Fruit fly (Drosophila melanogaster) whole organism, embryonic: ENCODE data around the gene Fancd2.

Experiments used
- BEAF-32 ChIP-seq: fragments of 200-800 bp; sonication (Bioruptor generic); optimal IDR thresholded peaks from 3 replicates; lab custom pipeline; 2017; ENCODE audit warnings: missing biosample characterization, missing genetic modification characterization, mild to moderate bottlenecking, moderate library complexity, missing genetic modification reagents
- Bgb ChIP-seq: fragments of 200-800 bp; sonication (Bioruptor generic); IDR thresholded peaks from 2 replicates; pipeline ENCODE4 v1.3.6; 2022; ENCODE audit warnings: missing biosample characterization, missing genetic modification characterization; ENCODE audit not compliant: partially characterized antibody
- CG10267 ChIP-seq: fragments of 200-800 bp; sonication (Bioruptor generic); optimal IDR thresholded peaks from 2 replicates; lab custom pipeline; 2018; ENCODE audit warnings: missing biosample characterization, mild to moderate bottlenecking, missing genetic modification characterization, moderate library complexity
- CG11695 ChIP-seq: fragments of 200-800 bp; sonication (Bioruptor generic); IDR thresholded peaks from 3 replicates; pipeline ENCODE4 v1.3.6; 2022; ENCODE audit warnings: missing biosample characterization, missing genetic modification characterization
- CG12219 ChIP-seq: fragments of 200-800 bp; sonication (Bioruptor generic); optimal IDR thresholded peaks from 3 replicates; lab custom pipeline; 2018; ENCODE audit warnings: missing biosample characterization, mild to moderate bottlenecking, missing genetic modification characterization
- CG1233 ChIP-seq: fragments of 200-800 bp; sonication (Bioruptor generic); optimal IDR thresholded peaks from 4 replicates; lab custom pipeline; 2018; ENCODE audit warnings: missing biosample characterization, mild to moderate bottlenecking, missing genetic modification characterization
- CG13287 ChIP-seq: fragments of 200-800 bp; sonication (Bioruptor generic); IDR thresholded peaks from 2 replicates; pipeline ENCODE4 v1.3.6; 2022; ENCODE audit warnings: missing biosample characterization, missing genetic modification characterization; ENCODE audit not compliant: partially characterized antibody
- CG14965 ChIP-seq: fragments of 200-800 bp; sonication (Bioruptor generic); optimal IDR thresholded peaks from 2 replicates; lab custom pipeline; 2016; ENCODE audit warnings: missing biosample characterization, missing genetic modification characterization, borderline replicate concordance
- CG17829 ChIP-seq: fragments of 200-800 bp; optimal IDR thresholded peaks from 2 replicates; lab custom pipeline; 2019; ENCODE audit warnings: missing biosample characterization, mild to moderate bottlenecking, missing genetic modification characterization, moderate library complexity
- CG33557 ChIP-seq: fragments of 200-800 bp; sonication (Bioruptor generic); optimal IDR thresholded peaks from 2 replicates; lab custom pipeline; 2019; ENCODE audit warnings: missing biosample characterization, mild to moderate bottlenecking, missing genetic modification characterization, moderate library complexity
- CG4360 ChIP-seq: fragments of 200-800 bp; sonication (Bioruptor generic); IDR thresholded peaks from 2 replicates; pipeline ENCODE4 v1.3.6; 2022; ENCODE audit warnings: missing biosample characterization, missing genetic modification characterization
- CG4424 ChIP-seq: fragments of 200-800 bp; sonication (Bioruptor generic); optimal IDR thresholded peaks from 3 replicates; lab custom pipeline; 2016; ENCODE audit warnings: missing biosample characterization, missing genetic modification characterization
- CG4617 ChIP-seq: fragments of 200-800 bp; sonication (Bioruptor generic); optimal IDR thresholded peaks from 3 replicates; lab custom pipeline; 2016; ENCODE audit warnings: missing biosample characterization, missing genetic modification characterization, borderline replicate concordance
- CG6175 ChIP-seq: fragments of 200-800 bp; sonication (Bioruptor generic); IDR thresholded peaks from 3 replicates; pipeline ENCODE4 v1.3.6; 2022; ENCODE audit warnings: missing biosample characterization, missing genetic modification characterization
- CG9437 ChIP-seq: fragments of 200-800 bp; sonication (Bioruptor generic); optimal IDR thresholded peaks from 2 replicates; lab custom pipeline; 2018; ENCODE audit warnings: missing biosample characterization, mild to moderate bottlenecking, missing genetic modification characterization
- Chrac-16 ChIP-seq: fragments of 200-800 bp; sonication (Bioruptor generic); optimal IDR thresholded peaks from 3 replicates; lab custom pipeline; 2016; ENCODE audit warnings: missing biosample characterization, missing genetic modification characterization
- CrebB ChIP-seq: fragments of 200-800 bp; sonication (Bioruptor generic); optimal IDR thresholded peaks from 3 replicates; lab custom pipeline; 2018; ENCODE audit warnings: missing biosample characterization, mild to moderate bottlenecking, missing genetic modification characterization
- Doc2 ChIP-seq: fragments of 200-800 bp; sonication (Bioruptor generic); IDR thresholded peaks from 2 replicates; pipeline ENCODE4 v1.3.6; 2022; ENCODE audit warnings: missing biosample characterization, missing genetic modification characterization
- Drgx ChIP-seq: fragments of 200-800 bp; sonication (Bioruptor generic); IDR thresholded peaks from 2 replicates; pipeline ENCODE4 v1.3.6; 2022; ENCODE audit warnings: missing biosample characterization, missing genetic modification characterization
- Gug ChIP-seq: fragments of 200-800 bp; sonication (Bioruptor generic); IDR thresholded peaks from 4 replicates; pipeline ENCODE4 v1.3.6; 2022; ENCODE audit warnings: missing biosample characterization, missing genetic modification characterization
- HLHmδ ChIP-seq: fragments of 200-800 bp; sonication (Bioruptor generic); optimal IDR thresholded peaks from 2 replicates; lab custom pipeline; 2018; ENCODE audit warnings: missing biosample characterization, mild to moderate bottlenecking, missing genetic modification characterization, moderate library complexity
- Hmx ChIP-seq: fragments of 200-800 bp; sonication (Bioruptor generic); optimal IDR thresholded peaks from 2 replicates; lab custom pipeline; 2016; ENCODE audit warnings: missing biosample characterization, missing genetic modification characterization
- Hr39 ChIP-seq: fragments of >200 bp; optimal IDR thresholded peaks from 2 replicates; lab custom pipeline; 2017
- Hr51 ChIP-seq, 2 experiments: fragments of 200-800 bp; sonication (Bioruptor generic); optimal IDR thresholded peaks; 2 replicates in 1 of 2; 3 replicates in 1 of 2; lab custom pipeline; 2016 to 2018; ENCODE audit warnings: missing biosample characterization in 2 of 2, missing genetic modification characterization in 2 of 2, mild to moderate bottlenecking in 1 of 2, moderate library complexity in 1 of 2
- Hsf ChIP-seq: fragments of 200-800 bp; sonication (Bioruptor generic); optimal IDR thresholded peaks from 3 replicates; lab custom pipeline; 2016; ENCODE audit warnings: missing biosample characterization, missing genetic modification characterization
- MBD-R2 ChIP-seq: fragments of 200-800 bp; sonication (Bioruptor generic); IDR thresholded peaks from 2 replicates; pipeline ENCODE4 v1.3.6; 2022; ENCODE audit warnings: missing biosample characterization, missing genetic modification characterization
- Mad ChIP-seq: fragments of 200-800 bp; sonication (Bioruptor generic); optimal IDR thresholded peaks from 2 replicates; lab custom pipeline; 2016; ENCODE audit warnings: missing biosample characterization, missing genetic modification characterization
- Meics ChIP-seq: fragments of 200-800 bp; sonication (Bioruptor generic); optimal IDR thresholded peaks from 2 replicates; lab custom pipeline; 2017; ENCODE audit warnings: missing biosample characterization, mild to moderate bottlenecking, missing genetic modification characterization
- NC2β ChIP-seq: fragments of 200-800 bp; sonication (Bioruptor generic); optimal IDR thresholded peaks from 2 replicates; lab custom pipeline; 2016; ENCODE audit warnings: missing biosample characterization, missing genetic modification characterization
- TFAM ChIP-seq: fragments of 200-800 bp; sonication (Bioruptor generic); optimal IDR thresholded peaks from 2 replicates; lab custom pipeline; 2017; ENCODE audit warnings: missing biosample characterization, missing genetic modification characterization, inconsistent platforms
- Xbp1 ChIP-seq: fragments of 200-800 bp; sonication (Bioruptor generic); optimal IDR thresholded peaks from 3 replicates; lab custom pipeline; 2016; ENCODE audit warnings: missing biosample characterization, mild to moderate bottlenecking, missing genetic modification characterization
- ab ChIP-seq: fragments of 200-800 bp; sonication (Bioruptor generic); optimal IDR thresholded peaks from 2 replicates; lab custom pipeline; 2016; ENCODE audit warnings: missing biosample characterization, missing genetic modification characterization
- br ChIP-seq: fragments of >200 bp; optimal IDR thresholded peaks from 2 replicates; lab custom pipeline; 2017
- corto ChIP-seq: fragments of 200-800 bp; sonication (Bioruptor generic); optimal IDR thresholded peaks from 2 replicates; lab custom pipeline; 2016; ENCODE audit warnings: missing biosample characterization, mild to moderate bottlenecking, missing genetic modification characterization, moderate library complexity
- exex ChIP-seq: fragments of 200-800 bp; sonication (Bioruptor generic); optimal IDR thresholded peaks from 4 replicates; lab custom pipeline; 2018; ENCODE audit warnings: missing biosample characterization, mild to moderate bottlenecking, missing genetic modification characterization, moderate library complexity
- h ChIP-seq: fragments of >200 bp; optimal IDR thresholded peaks from 2 replicates; lab custom pipeline; 2017
- ham ChIP-seq: fragments of 200-800 bp; sonication (Bioruptor generic); IDR thresholded peaks from 2 replicates; pipeline ENCODE4 v1.3.6; 2022; ENCODE audit warnings: missing biosample characterization, missing genetic modification characterization
- kah ChIP-seq: fragments of 200-800 bp; sonication (Bioruptor generic); optimal IDR thresholded peaks from 2 replicates; lab custom pipeline; 2018; ENCODE audit warnings: missing biosample characterization, mild to moderate bottlenecking, missing genetic modification characterization
- lilli ChIP-seq: fragments of 200-800 bp; sonication (Bioruptor generic); optimal IDR thresholded peaks from 3 replicates; lab custom pipeline; 2016; ENCODE audit warnings: missing biosample characterization, missing genetic modification characterization
- mam ChIP-seq: fragments of 200-800 bp; sonication (Bioruptor generic); optimal IDR thresholded peaks from 3 replicates; lab custom pipeline; 2016; ENCODE audit warnings: missing biosample characterization, missing genetic modification characterization
- pros ChIP-seq: fragments of 200-800 bp; sonication (Bioruptor generic); optimal IDR thresholded peaks from 3 replicates; lab custom pipeline; 2019; ENCODE audit warnings: missing biosample characterization, mild to moderate bottlenecking, missing genetic modification characterization, moderate library complexity
- psq ChIP-seq: fragments of 200-800 bp; sonication (Bioruptor generic); optimal IDR thresholded peaks from 2 replicates; lab custom pipeline; 2017; ENCODE audit warnings: missing biosample characterization, missing genetic modification characterization
- rib ChIP-seq: fragments of 200-800 bp; sonication (Bioruptor generic); IDR thresholded peaks from 2 replicates; pipeline ENCODE4 v1.3.6; 2022; ENCODE audit warnings: missing biosample characterization, missing genetic modification characterization
- scrt ChIP-seq: fragments of 200-800 bp; sonication (Bioruptor generic); optimal IDR thresholded peaks from 2 replicates; lab custom pipeline; 2018; ENCODE audit warnings: missing biosample characterization, mild to moderate bottlenecking, missing genetic modification characterization, moderate library complexity
- sens ChIP-seq: fragments of 200-800 bp; sonication (Bioruptor generic); peaks from one replicate; lab custom pipeline; 2016; ENCODE audit warnings: missing biosample characterization, missing genetic modification characterization
- sima ChIP-seq: fragments of 200-800 bp; sonication (Bioruptor generic); optimal IDR thresholded peaks from 2 replicates; lab custom pipeline; 2016; ENCODE audit warnings: missing biosample characterization, missing genetic modification characterization
- trem ChIP-seq: fragments of 200-800 bp; optimal IDR thresholded peaks from 3 replicates; lab custom pipeline; 2019; ENCODE audit warnings: missing biosample characterization, mild to moderate bottlenecking, missing genetic modification characterization, moderate library complexity
- usp ChIP-seq: fragments of >200 bp; optimal IDR thresholded peaks from 2 replicates; lab custom pipeline; 2017; ENCODE audit warnings: missing biosample characterization, missing genetic modification characterization
- vnd ChIP-seq: fragments of 200-800 bp; sonication (Bioruptor generic); IDR thresholded peaks from 3 replicates; pipeline ENCODE4 v1.3.6; 2022; ENCODE audit warnings: missing biosample characterization, missing genetic modification characterization; ENCODE audit not compliant: partially characterized antibody
- yki ChIP-seq: fragments of >200 bp; optimal IDR thresholded peaks from 3 replicates; lab custom pipeline; 2018
- zen ChIP-seq: fragments of 200-800 bp; sonication (Bioruptor generic); optimal IDR thresholded peaks from 3 replicates; lab custom pipeline; 2018; ENCODE audit warnings: missing biosample characterization, mild to moderate bottlenecking, missing genetic modification characterization, moderate library complexity
- zfh1 ChIP-seq: fragments of 200-800 bp; sonication (Bioruptor generic); IDR thresholded peaks from 3 replicates; pipeline ENCODE4 v1.3.6; 2022; ENCODE audit warnings: missing biosample characterization, missing genetic modification characterization

Gene Fancd2

DNA sequence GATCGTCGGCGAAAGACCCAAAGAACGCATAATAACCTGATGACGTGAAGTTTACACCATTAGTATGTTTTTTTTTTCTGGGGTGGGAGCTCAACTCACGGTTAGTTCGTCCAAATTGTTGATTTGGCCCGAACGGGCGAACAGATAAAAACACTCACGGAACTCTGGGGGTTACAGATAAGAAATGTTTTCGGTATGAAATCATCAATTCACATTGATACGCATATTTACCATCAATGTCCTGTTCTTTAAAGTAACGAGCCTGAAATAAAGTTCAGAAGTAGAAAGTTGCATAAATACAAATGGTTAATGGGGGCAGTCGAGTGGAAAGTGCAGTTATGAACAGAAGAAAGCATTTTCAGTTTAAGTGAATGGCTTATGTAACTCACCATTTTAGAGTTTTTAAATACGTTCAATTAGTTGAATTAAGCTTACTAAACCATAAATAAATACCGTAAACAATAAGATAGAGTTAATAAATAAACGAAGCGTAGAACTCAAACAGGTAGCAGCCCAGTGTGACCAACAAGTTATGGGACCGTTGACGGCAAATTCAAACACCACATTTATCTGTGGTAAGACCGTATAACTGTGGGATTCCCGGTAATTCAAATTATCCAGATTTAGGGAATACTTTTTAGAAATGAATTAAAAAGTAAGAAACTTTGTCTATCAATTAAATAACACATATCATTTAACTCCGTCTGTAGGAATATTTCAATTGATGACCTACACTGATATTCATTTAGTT, 7.9 kb upstream of the Fancd2 start, which contains the start of gene CG17272 (continued):
- TF ChIP-seq BEAF-32 (GFP tag; lab: Kevin White, UChicago) (peak; percentile 19), CG17829 (tag; lab: Kevin White, UChicago) (peak; percentile 9), scrt (peak; percentile 83), mam (GFP tag; lab: Kevin White, UChicago) (no peak), ham (GFP tag; lab: Robert Waterston, UW) (no peak), HLHmδ (GFP tag; lab: Kevin White, UChicago) (no peak), MBD-R2 (peak; percentile 49), CrebB (tag; lab: Kevin White, UChicago) (no peak), CG4617 (GFP tag; lab: Kevin White, UChicago) (peak; percentile 45), CG4424 (no peak), NC2β (GFP tag; lab: Kevin White, UChicago) (no peak), Gug (GFP tag; lab: Robert Waterston, UW) (no peak), ab (GFP tag; lab: Kevin White, UChicago) (no peak), Meics (GFP tag; lab: Kevin White, UChicago) (no peak), Hr39 (lab: Kevin White, UChicago) (no peak), CG6175 (no peak), psq (no peak), CG9437 (no peak), CG10267 (tag; lab: Kevin White, UChicago) (peak; percentile 31), zfh1 (GFP tag; lab: Robert Waterston, UW) (no peak), zen (peak; percentile 35), CG13287 (GFP tag; lab: Robert Waterston, UW) (peak; percentile 34; the same call in 1 of the 2 replicates), Chrac-16 (no peak), h (lab: Kevin White, UChicago) (no peak), Mad (no peak), sens (peak; percentile 92), exex (tag; lab: Kevin White, UChicago) (no peak), br (lab: Kevin White, UChicago) (no peak), Hmx (GFP tag; lab: Kevin White, UChicago) (no peak), CG1233 (no peak)

dm6 chr3R:20821815-20822375, 5.9 kb upstream of the Fancd2 start, which contains the start of the genes CG17271 and RpS20:
CG17271 (minus strand) TSS chr3R:20821848.
RpS20 (plus strand) TSS chr3R:20822181.
- TF ChIP-seq CG12219 (GFP tag; lab: Kevin White, UChicago) = peak; percentile 69
- TF ChIP-seq kah (GFP tag; lab: Kevin White, UChicago) = no peak
- peak; percentile 64 for TF ChIP-seq trem (tag; lab: Kevin White, UChicago)
- TF ChIP-seq yki (lab: Kevin White, UChicago) = peak; percentile 85
- TF ChIP-seq CG33557 (GFP tag; lab: Kevin White, UChicago) = peak; percentile 85
- peak; percentile 93 for TF ChIP-seq MBD-R2
- TF ChIP-seq Doc2 = peak; percentile 61; the same call in 1 of the 2 replicates
- TF ChIP-seq lilli (GFP tag; lab: Kevin White, UChicago) = peak; percentile 97
- TF ChIP-seq Hsf (GFP tag; lab: Kevin White, UChicago) = peak; percentile 95
- TF ChIP-seq rib (GFP tag; lab: Robert Waterston, UW) = peak; percentile 71; the same call in 1 of the 2 replicates
- TF ChIP-seq Bgb (GFP tag; lab: Robert Waterston, UW) = peak; percentile 48; the same call in 1 of the 2 replicates
- TF ChIP-seq Drgx (GFP tag; lab: Robert Waterston, UW) = peak; percentile 85
- peak; percentile 83 for TF ChIP-seq sima (GFP tag; lab: Kevin White, UChicago)
- TF ChIP-seq usp (GFP tag; lab: Kevin White, UChicago) = no peak
- no peak for TF ChIP-seq corto (GFP tag; lab: Kevin White, UChicago)
- peak; percentile 85 to 92 for TF ChIP-seq Hr51 (GFP tag; optimal IDR thresholded peaks at IDR 0.05; lab: Kevin White, UChicago)
- no peak for TF ChIP-seq pros (GFP tag; lab: Kevin White, UChicago)
- TF ChIP-seq CG11695 (GFP tag; lab: Robert Waterston, UW) = peak; percentile 92
- peak; percentile 69 for TF ChIP-seq CG14965 (GFP tag; lab: Kevin White, UChicago)
- peak; percentile 96 for TF ChIP-seq Xbp1 (GFP tag; lab: Kevin White, UChicago)
- peak; percentile 67 for TF ChIP-seq TFAM (GFP tag; lab: Kevin White, UChicago)
- no peak for TF ChIP-seq vnd (GFP tag; lab: Robert Waterston, UW)
- TF ChIP-seq CG4360 = peak; percentile 49
